Worm (Caenorhabditis elegans): ENCODE measurements around the gene fipr-15.

fipr-15 gene

ce11 chrIV:10889820-10890462, 9.6 kb downstream of the fipr-15 start, which contains the start of gene F13E9.15 (continued):
- TF ChIP-seq fkh-10 (GFP tag; optimal IDR thresholded peaks at IDR 0.05), result peak; percentile 17
- peak; percentile 10 for TF ChIP-seq fos-1 (tag; optimal IDR thresholded peaks at IDR 0.05)
- TF ChIP-seq nhr-20 (tag; optimal IDR thresholded peaks at IDR 0.05), result peak; percentile 2
- no peak for TF ChIP-seq elt-2 (tag; optimal IDR thresholded peaks at IDR 0.05)
- TF ChIP-seq irx-1 (tag; optimal IDR thresholded peaks at IDR 0.05), result no peak
- no peak for TF ChIP-seq skn-1 (tag; optimal IDR thresholded peaks at IDR 0.05)

ce11 chrIV:10891993-10892392, 11.6 kb downstream of the fipr-15 start, which contains the start of gene srlf-12:
Gene srlf-12, minus strand, starts transcription at chrIV:10892093.
- TF ChIP-seq nhr-47 (tag; optimal IDR thresholded peaks at IDR 0.05), result no peak

DNA sequence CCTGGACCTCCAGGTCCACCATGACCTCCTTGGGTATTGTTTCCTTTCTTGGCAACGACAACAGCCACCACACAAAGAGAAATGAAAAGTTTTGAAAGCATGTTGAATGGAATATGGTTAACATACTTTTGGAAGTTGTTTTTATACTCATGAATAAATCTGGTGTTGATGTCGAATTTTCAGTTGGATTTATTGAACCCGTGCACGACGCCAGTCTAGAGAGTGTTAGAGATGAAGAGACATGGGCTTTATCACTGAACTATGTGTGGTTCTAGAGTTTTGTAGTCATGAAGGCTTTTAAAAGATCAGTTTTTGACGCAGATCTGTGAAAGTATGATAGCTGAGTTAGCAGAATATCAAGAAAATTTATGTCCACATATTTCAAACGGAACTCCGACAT, 13.9 kb downstream of the fipr-15 start, which contains the start of gene srlf-14:
TSS of gene srlf-14 (minus strand) at position 101 of the 400 bp plus-strand sequence.
- TF ChIP-seq efl-1 (optimal IDR thresholded peaks at IDR 0.05) (no peak), efl-1 (GFP tag; optimal IDR thresholded peaks at IDR 0.05 in 1 of 2) (no peak), isw-1 (GFP tag; IDR thresholded peaks at IDR 0.05) (no peak), fkh-8 (tag; optimal IDR thresholded peaks at IDR 0.05) (no peak), fos-1 (tag; optimal IDR thresholded peaks at IDR 0.05) (no peak), rnt-1 (tag; optimal IDR thresholded peaks at IDR 0.05) (no peak), snu-23 (GFP tag; optimal IDR thresholded peaks at IDR 0.05) (no peak), lin-35 (GFP tag; optimal IDR thresholded peaks at IDR 0.05) (no peak), swsn-7 (tag; optimal IDR thresholded peaks at IDR 0.05) (no peak), ceh-63 (GFP tag; optimal IDR thresholded peaks at IDR 0.05) (no peak), dpl-1 (GFP tag; optimal IDR thresholded peaks at IDR 0.05) (no peak), unc-130 (tag; optimal IDR thresholded peaks at IDR 0.05) (no peak), Y116A8C.19 (tag; optimal IDR thresholded peaks at IDR 0.05; ENCODE audit: borderline replicate concordance) (no peak), sup-37 (GFP tag; optimal IDR thresholded peaks at IDR 0.05) (no peak), zip-4 (GFP tag; optimal IDR thresholded peaks at IDR 0.05) (no peak), mep-1 (tag; optimal IDR thresholded peaks at IDR 0.05) (no peak), ceh-88 (GFP tag; IDR thresholded peaks at IDR 0.05) (no peak), ces-1 (GFP tag; optimal IDR thresholded peaks at IDR 0.05) (no peak), jun-1 (tag; optimal IDR thresholded peaks at IDR 0.05) (no peak), ceh-90 (tag; optimal IDR thresholded peaks at IDR 0.05) (no peak)

ce11 chrIV:10896512-10896911, 16.1 kb downstream of the fipr-15 start, which contains the start of gene srlf-13:
Gene srlf-13, minus strand, starts transcription at chrIV:10896612.
- TF ChIP-seq blmp-1 (tag; optimal IDR thresholded peaks at IDR 0.05), result no peak
- no peak for TF ChIP-seq unc-30 (tag; optimal IDR thresholded peaks at IDR 0.05)
- TF ChIP-seq ama-1 (optimal IDR thresholded peaks at IDR 0.05), result no peak
- TF ChIP-seq ceh-90 (tag; optimal IDR thresholded peaks at IDR 0.05), result no peak
- TF ChIP-seq fkh-8 (tag; optimal IDR thresholded peaks at IDR 0.05), result no peak
- no peak for TF ChIP-seq lin-13 (GFP tag; optimal IDR thresholded peaks at IDR 0.05)
- TF ChIP-seq mef-2 (tag; optimal IDR thresholded peaks at IDR 0.05), result no peak
- TF ChIP-seq snu-23 (GFP tag; optimal IDR thresholded peaks at IDR 0.05), result no peak
- no peak for TF ChIP-seq xbp-1 (tag; optimal IDR thresholded peaks at IDR 0.05)

DNA sequence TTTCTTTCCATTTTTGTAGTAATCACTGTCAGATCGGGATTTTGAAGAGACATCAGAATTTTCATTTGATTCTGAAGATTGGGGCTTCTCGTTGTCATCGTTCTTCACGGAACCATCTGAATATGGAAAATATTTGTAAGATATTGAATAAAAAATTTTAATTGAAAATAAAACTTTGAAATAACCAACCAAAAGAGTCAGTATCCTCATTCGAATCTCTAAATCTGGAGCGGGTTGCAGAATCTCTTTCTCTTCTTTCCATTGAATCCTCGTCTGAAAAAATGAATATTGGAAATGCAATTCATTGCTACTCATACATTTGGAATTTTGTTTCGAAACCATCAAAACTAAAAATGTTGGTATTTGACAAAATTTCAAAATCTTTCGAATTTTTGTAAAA, 17.8 kb downstream of the fipr-15 start:
- TF ChIP-seq ceh-90 (tag; optimal IDR thresholded peaks at IDR 0.05) (no peak), tlp-1 (tag; optimal IDR thresholded peaks at IDR 0.05) (no peak), sox-4 (tag; optimal IDR thresholded peaks at IDR 0.05) (no peak), ceh-8 (GFP tag; optimal IDR thresholded peaks at IDR 0.05) (no peak), ces-1 (GFP tag; optimal IDR thresholded peaks at IDR 0.05) (no peak), fos-1 (tag; optimal IDR thresholded peaks at IDR 0.05) (no peak), lin-14 (GFP tag; optimal IDR thresholded peaks at IDR 0.05) (no peak), jun-1 (tag; optimal IDR thresholded peaks at IDR 0.05) (no peak), nhr-19 (GFP tag; conservative IDR thresholded peaks at IDR 0.05) (no peak), unc-30 (tag; optimal IDR thresholded peaks at IDR 0.05) (no peak), unc-98 (GFP tag; IDR thresholded peaks at IDR 0.05) (no peak), fkh-4 (tag; optimal IDR thresholded peaks at IDR 0.05; ENCODE audit: borderline replicate concordance) (no peak), blmp-1 (tag; optimal IDR thresholded peaks at IDR 0.05) (no peak), lin-15B (tag; optimal IDR thresholded peaks at IDR 0.05) (no peak), rnt-1 (tag; optimal IDR thresholded peaks at IDR 0.05) (no peak), nhr-90 (tag; optimal IDR thresholded peaks at IDR 0.05; ENCODE audit: poor library complexity) (no peak), egl-13 (tag; optimal IDR thresholded peaks at IDR 0.05) (no peak)

All from whole organism, L1 larva.